Fruit fly (Drosophila melanogaster) whole organism, embryonic: Measurements from ENCODE around the gene CG7320.

ENCODE experiments used
- Abd-B ChIP-seq: fragments of 200-800 bp; sonication (Bioruptor generic); optimal IDR thresholded peaks from 2 replicates; lab custom pipeline; 2018; ENCODE audit warnings: missing biosample characterization, mild to moderate bottlenecking, missing genetic modification characterization, moderate library complexity
- Aef1 ChIP-seq: fragments of 200-800 bp; sonication (Bioruptor generic); IDR thresholded peaks from 3 replicates; pipeline ENCODE4 v1.3.6; 2022; ENCODE audit warnings: missing biosample characterization, missing genetic modification characterization
- CG10209 ChIP-seq: fragments of 200-800 bp; sonication (Bioruptor generic); optimal IDR thresholded peaks from 3 replicates; lab custom pipeline; 2017; ENCODE audit warnings: missing biosample characterization, mild to moderate bottlenecking, missing genetic modification characterization, missing genetic modification reagents
- CG11247 ChIP-seq: fragments of 200-800 bp; sonication (Bioruptor generic); IDR thresholded peaks from 2 replicates; pipeline ENCODE4 v1.3.6; 2022; ENCODE audit warnings: missing biosample characterization, missing genetic modification characterization
- CG11456 ChIP-seq: fragments of 200-800 bp; sonication (Bioruptor generic); IDR thresholded peaks from 3 replicates; pipeline ENCODE4 v1.3.6; 2022; ENCODE audit warnings: missing biosample characterization, missing genetic modification characterization
- CG13287 ChIP-seq: fragments of 200-800 bp; sonication (Bioruptor generic); IDR thresholded peaks from 2 replicates; pipeline ENCODE4 v1.3.6; 2022; ENCODE audit warnings: missing biosample characterization, missing genetic modification characterization; ENCODE audit not compliant: partially characterized antibody
- CG1602 ChIP-seq: fragments of 200-800 bp; sonication (Bioruptor generic); optimal IDR thresholded peaks from 3 replicates; lab custom pipeline; 2016; ENCODE audit warnings: missing biosample characterization, missing genetic modification characterization
- CG2889 ChIP-seq: fragments of 200-800 bp; sonication (Bioruptor generic); IDR thresholded peaks from 3 replicates; pipeline ENCODE4 v1.3.6; 2022; ENCODE audit warnings: missing biosample characterization, missing genetic modification characterization
- CG31441 ChIP-seq: fragments of 200-800 bp; sonication (Bioruptor generic); IDR thresholded peaks from 2 replicates; pipeline ENCODE4 v1.3.6; 2022; ENCODE audit warnings: missing biosample characterization, missing genetic modification characterization
- CG3163 ChIP-seq: fragments of 200-800 bp; sonication (Bioruptor generic); optimal IDR thresholded peaks from 3 replicates; lab custom pipeline; 2016; ENCODE audit warnings: missing biosample characterization, missing genetic modification characterization
- CG3995 ChIP-seq: fragments of 200-800 bp; sonication (Bioruptor generic); optimal IDR thresholded peaks from 3 replicates; lab custom pipeline; 2016; ENCODE audit warnings: missing biosample characterization, missing genetic modification characterization
- CG42726 ChIP-seq: fragments of 200-800 bp; sonication (Bioruptor generic); IDR thresholded peaks from 2 replicates; pipeline ENCODE4 v1.3.6; 2022; ENCODE audit warnings: missing biosample characterization, missing genetic modification characterization; ENCODE audit not compliant: partially characterized antibody
- CG6175 ChIP-seq: fragments of 200-800 bp; sonication (Bioruptor generic); IDR thresholded peaks from 3 replicates; pipeline ENCODE4 v1.3.6; 2022; ENCODE audit warnings: missing biosample characterization, missing genetic modification characterization
- CG7357 ChIP-seq: fragments of 200-800 bp; sonication (Bioruptor generic); IDR thresholded peaks from 3 replicates; pipeline ENCODE4 v1.3.6; 2022; ENCODE audit warnings: missing biosample characterization, missing genetic modification characterization
- CG7963 ChIP-seq: fragments of 200-800 bp; sonication (Bioruptor generic); IDR thresholded peaks from 3 replicates; pipeline ENCODE4 v1.3.6; 2022; ENCODE audit warnings: missing biosample characterization, missing genetic modification characterization; ENCODE audit not compliant: partially characterized antibody
- CG8359 ChIP-seq: fragments of 200-800 bp; sonication (Bioruptor generic); optimal IDR thresholded peaks from 2 replicates; lab custom pipeline; 2017; ENCODE audit warnings: missing biosample characterization, mild to moderate bottlenecking, missing genetic modification characterization, borderline replicate concordance
- CG9215 ChIP-seq: fragments of 200-800 bp; sonication (Bioruptor generic); IDR thresholded peaks from 2 replicates; pipeline ENCODE4 v1.3.6; 2022; ENCODE audit warnings: missing biosample characterization, missing genetic modification characterization
- Chrac-16 ChIP-seq: fragments of 200-800 bp; sonication (Bioruptor generic); optimal IDR thresholded peaks from 3 replicates; lab custom pipeline; 2016; ENCODE audit warnings: missing biosample characterization, missing genetic modification characterization
- Dip3 ChIP-seq: fragments of 200-800 bp; sonication (Bioruptor generic); optimal IDR thresholded peaks from 3 replicates; lab custom pipeline; 2016; ENCODE audit warnings: missing biosample characterization, missing genetic modification characterization
- Dll ChIP-seq: fragments of 200-800 bp; sonication (Bioruptor generic); IDR thresholded peaks from 4 replicates; pipeline ENCODE4 v1.3.6; 2022; ENCODE audit warnings: missing biosample characterization, missing genetic modification characterization; ENCODE audit not compliant: partially characterized antibody
- E2f1 ChIP-seq: fragments of 200-800 bp; sonication (Bioruptor generic); IDR thresholded peaks from 2 replicates; pipeline ENCODE4 v1.3.6; 2022; ENCODE audit warnings: missing biosample characterization, missing genetic modification characterization
- E2f2 ChIP-seq: fragments of 200-800 bp; sonication (Bioruptor generic); IDR thresholded peaks from 2 replicates; pipeline ENCODE4 v1.3.6; 2022; ENCODE audit warnings: missing biosample characterization, missing genetic modification characterization
- ERR ChIP-seq: fragments of 200-800 bp; sonication (Bioruptor generic); optimal IDR thresholded peaks from 2 replicates; lab custom pipeline; 2016; ENCODE audit warnings: missing biosample characterization, missing genetic modification characterization
- Fer2 ChIP-seq: fragments of 200-800 bp; sonication (Bioruptor generic); optimal IDR thresholded peaks from 2 replicates; lab custom pipeline; 2018; ENCODE audit warnings: missing biosample characterization, mild to moderate bottlenecking, missing genetic modification characterization, moderate library complexity
- Hsf ChIP-seq: fragments of 200-800 bp; sonication (Bioruptor generic); optimal IDR thresholded peaks from 3 replicates; lab custom pipeline; 2016; ENCODE audit warnings: missing biosample characterization, missing genetic modification characterization
- NC2β ChIP-seq: fragments of 200-800 bp; sonication (Bioruptor generic); optimal IDR thresholded peaks from 2 replicates; lab custom pipeline; 2016; ENCODE audit warnings: missing biosample characterization, missing genetic modification characterization
- NFAT ChIP-seq: fragments of 200-800 bp; sonication (Bioruptor generic); IDR thresholded peaks from 2 replicates; pipeline ENCODE4 v1.3.6; 2022; ENCODE audit warnings: missing biosample characterization, missing genetic modification characterization
- PHDP ChIP-seq: fragments of 200-800 bp; sonication (Bioruptor generic); optimal IDR thresholded peaks from 3 replicates; lab custom pipeline; 2018; ENCODE audit warnings: missing biosample characterization, mild to moderate bottlenecking, missing genetic modification characterization, moderate library complexity
- Scr ChIP-seq: fragments of 200-800 bp; sonication (Bioruptor generic); IDR thresholded peaks from 2 replicates; pipeline ENCODE4 v1.3.6; 2022; ENCODE audit warnings: missing biosample characterization, missing genetic modification characterization; ENCODE audit not compliant: partially characterized antibody
- Sox100B ChIP-seq: fragments of 200-800 bp; sonication (Bioruptor generic); optimal IDR thresholded peaks from 3 replicates; lab custom pipeline; 2018; ENCODE audit warnings: missing biosample characterization, mild to moderate bottlenecking, missing genetic modification characterization
- Sry-β ChIP-seq: fragments of 200-800 bp; sonication (Bioruptor generic); optimal IDR thresholded peaks from 2 replicates; lab custom pipeline; 2018; ENCODE audit warnings: missing biosample characterization, mild to moderate bottlenecking, missing genetic modification characterization, moderate library complexity
- Trl ChIP-seq, 3 experiments: fragments of >200 bp in 2 of 3; fragments of 200-800 bp in 1 of 3; sonication (Bioruptor generic) in 1 of 3; optimal IDR thresholded peaks; 2 replicates in 1 of 3; 3 replicates in 2 of 3; lab custom pipeline; 2016 to 2017; ENCODE audit warnings: missing biosample characterization in 1 of 3, missing genetic modification characterization in 1 of 3
- ab ChIP-seq: fragments of 200-800 bp; sonication (Bioruptor generic); optimal IDR thresholded peaks from 2 replicates; lab custom pipeline; 2016; ENCODE audit warnings: missing biosample characterization, missing genetic modification characterization
- br ChIP-seq: fragments of >200 bp; optimal IDR thresholded peaks from 2 replicates; lab custom pipeline; 2017
- cad ChIP-seq: fragments of >200 bp; optimal IDR thresholded peaks from 2 replicates; lab custom pipeline; 2017; ENCODE audit warnings: missing biosample characterization, missing genetic modification characterization
- crp ChIP-seq, 2 experiments: fragments of 200-800 bp; sonication (Bioruptor generic); optimal IDR thresholded peaks; 2 replicates in 1 of 2; 3 replicates in 1 of 2; lab custom pipeline; 2017; ENCODE audit warnings: missing biosample characterization in 2 of 2, missing genetic modification characterization in 2 of 2, mild to moderate bottlenecking in 1 of 2, moderate library complexity in 1 of 2
- da ChIP-seq: fragments of 200-800 bp; sonication (Bioruptor generic); optimal IDR thresholded peaks from 2 replicates; lab custom pipeline; 2016; ENCODE audit warnings: missing biosample characterization, missing genetic modification characterization
- fd102C ChIP-seq: fragments of 200-800 bp; sonication (Bioruptor generic); optimal IDR thresholded peaks from 2 replicates; lab custom pipeline; 2018; ENCODE audit warnings: missing biosample characterization, mild to moderate bottlenecking, missing genetic modification characterization, moderate library complexity
- gce ChIP-seq: fragments of 200-800 bp; sonication (Bioruptor generic); IDR thresholded peaks from 3 replicates; pipeline ENCODE4 v1.3.6; 2022; ENCODE audit warnings: missing biosample characterization, missing genetic modification characterization
- hth ChIP-seq: fragments of >200 bp; optimal IDR thresholded peaks from 2 replicates; lab custom pipeline; 2017; ENCODE audit warnings: inconsistent platforms
- lov ChIP-seq, 2 experiments: fragments of 200-800 bp in 1 of 2; fragments of >200 bp in 1 of 2; sonication (Bioruptor generic) in 1 of 2; IDR thresholded peaks in 1 of 2; optimal IDR thresholded peaks in 1 of 2; 2 replicates in 1 of 2; 3 replicates in 1 of 2; pipeline versions ENCODE4 v1.3.6 to Lab custom; 2017 to 2022; ENCODE audit warnings: missing biosample characterization in 1 of 2, missing genetic modification characterization in 1 of 2
- oc ChIP-seq: fragments of 200-800 bp; sonication (Bioruptor generic); optimal IDR thresholded peaks from 2 replicates; lab custom pipeline; 2018; ENCODE audit warnings: missing biosample characterization, mild to moderate bottlenecking, missing genetic modification characterization, moderate library complexity
- pum ChIP-seq: fragments of 200-800 bp; sonication (Bioruptor generic); optimal IDR thresholded peaks from 2 replicates; lab custom pipeline; 2016; ENCODE audit warnings: missing biosample characterization, missing genetic modification characterization
- pzg ChIP-seq: fragments of 200-800 bp; sonication (Bioruptor generic); optimal IDR thresholded peaks from 3 replicates; lab custom pipeline; 2018; ENCODE audit warnings: missing biosample characterization, mild to moderate bottlenecking, missing genetic modification characterization, moderate library complexity
- shn ChIP-seq: fragments of 200-800 bp; sonication (Bioruptor generic); optimal IDR thresholded peaks from 3 replicates; lab custom pipeline; 2016; ENCODE audit warnings: missing biosample characterization, missing genetic modification characterization
- sim ChIP-seq: fragments of 200-800 bp; sonication (Bioruptor generic); IDR thresholded peaks from 2 replicates; pipeline ENCODE4 v1.3.6; 2022; ENCODE audit warnings: missing biosample characterization, missing genetic modification characterization
- sima ChIP-seq: fragments of 200-800 bp; sonication (Bioruptor generic); optimal IDR thresholded peaks from 2 replicates; lab custom pipeline; 2016; ENCODE audit warnings: missing biosample characterization, missing genetic modification characterization
- so ChIP-seq: fragments of 200-800 bp; sonication (Bioruptor generic); IDR thresholded peaks from 3 replicates; pipeline ENCODE4 v1.3.6; 2022; ENCODE audit warnings: missing biosample characterization, missing genetic modification characterization
- twi ChIP-seq: fragments of 200-800 bp; optimal IDR thresholded peaks from 2 replicates; lab custom pipeline; 2019; ENCODE audit warnings: missing biosample characterization, mild to moderate bottlenecking, missing genetic modification characterization, moderate library complexity
- unpg ChIP-seq: fragments of 200-800 bp; sonication (Bioruptor generic); optimal IDR thresholded peaks from 3 replicates; lab custom pipeline; 2018; ENCODE audit warnings: missing biosample characterization, mild to moderate bottlenecking, missing genetic modification characterization, moderate library complexity
- wek ChIP-seq: fragments of 200-800 bp; sonication (Bioruptor generic); optimal IDR thresholded peaks from 3 replicates; lab custom pipeline; 2018; ENCODE audit warnings: missing biosample characterization, mild to moderate bottlenecking, missing genetic modification characterization, moderate library complexity

CG7320 gene

dm6 chr3L:18250652-18251051 lies 49.4 kb downstream of the CG7320 start (continued):
- peak; percentile 54; the same call in 1 of the 2 replicates for TF ChIP-seq sim (GFP tag; lab: Robert Waterston, UW)
- TF ChIP-seq pum = no peak
- TF ChIP-seq so (GFP tag; lab: Robert Waterston, UW) = peak; percentile 63; the same call in 1 of the 3 replicates
- no peak for TF ChIP-seq Scr (GFP tag; lab: Robert Waterston, UW)
- TF ChIP-seq E2f2 (GFP tag; lab: Robert Waterston, UW) = no peak
- TF ChIP-seq Hsf (GFP tag; lab: Kevin White, UChicago) = peak; percentile 27
- peak; percentile 57 for TF ChIP-seq CG10209
- peak; percentile 70 for TF ChIP-seq CG1602 (GFP tag; lab: Kevin White, UChicago)
- no peak for TF ChIP-seq Trl (optimal IDR thresholded peaks at IDR 0.05; lab: Kevin White, UChicago)
- TF ChIP-seq Trl (GFP tag; optimal IDR thresholded peaks at IDR 0.05; lab: Kevin White, UChicago) = no peak
- peak; percentile 59; the same call in 1 of the 3 replicates for TF ChIP-seq gce (GFP tag; lab: Robert Waterston, UW)
- TF ChIP-seq CG2889 = no peak
- TF ChIP-seq unpg (GFP tag; lab: Kevin White, UChicago) = peak; percentile 60
- TF ChIP-seq cad (GFP tag; lab: Kevin White, UChicago) = no peak
- TF ChIP-seq NFAT = no peak
- no peak for TF ChIP-seq Sry-β
- peak; percentile 72 for TF ChIP-seq CG31441
- TF ChIP-seq CG3163 (GFP tag; lab: Kevin White, UChicago) = no peak
- TF ChIP-seq crp (GFP tag; optimal IDR thresholded peaks at IDR 0.05; lab: Kevin White, UChicago) = peak in 1 of 2 experiments; percentile 4
- no peak for TF ChIP-seq Dll
- no peak for TF ChIP-seq pzg (GFP tag; lab: Kevin White, UChicago)
- no peak for TF ChIP-seq shn (GFP tag; lab: Kevin White, UChicago)
- no peak for TF ChIP-seq da
- peak; percentile 92 for TF ChIP-seq twi (tag; lab: Kevin White, UChicago)
- TF ChIP-seq PHDP (tag; lab: Kevin White, UChicago) = peak; percentile 63
- TF ChIP-seq wek (GFP tag; lab: Kevin White, UChicago) = no peak
- TF ChIP-seq Aef1 (GFP tag; lab: Robert Waterston, UW) = no peak
- no peak for TF ChIP-seq NC2β (GFP tag; lab: Kevin White, UChicago)
- peak; percentile 58 for TF ChIP-seq Sox100B (GFP tag; lab: Kevin White, UChicago)
- no peak for TF ChIP-seq ERR (GFP tag; lab: Kevin White, UChicago)
- TF ChIP-seq E2f1 (GFP tag; lab: Robert Waterston, UW) = peak; percentile 70
- TF ChIP-seq Abd-B (GFP tag; lab: Kevin White, UChicago) = peak; percentile 28
- no peak for TF ChIP-seq fd102C (GFP tag; lab: Kevin White, UChicago)
- no peak for TF ChIP-seq Fer2 (tag; lab: Kevin White, UChicago)
- TF ChIP-seq CG6175 (GFP tag; lab: Robert Waterston, UW) = no peak
- no peak for TF ChIP-seq CG7963 (GFP tag; lab: Robert Waterston, UW)
- TF ChIP-seq Chrac-16 = peak; percentile 19
- TF ChIP-seq CG11456 (GFP tag; lab: Robert Waterston, UW) = no peak
- no peak for TF ChIP-seq CG7357 (GFP tag; lab: Robert Waterston, UW)
- no peak for TF ChIP-seq sima (GFP tag; lab: Kevin White, UChicago)
- no peak for TF ChIP-seq Dip3
- TF ChIP-seq CG42726 (GFP tag; lab: Robert Waterston, UW) = no peak
- no peak for TF ChIP-seq CG9215 (GFP tag; lab: Robert Waterston, UW)
- TF ChIP-seq ab = no peak
- TF ChIP-seq CG11247 (GFP tag; lab: Robert Waterston, UW) = 0 out of 2 replicates have a peak, but pooled peaks have one; percentile 20
- no peak for TF ChIP-seq hth (lab: Kevin White, UChicago)
- no peak for TF ChIP-seq CG8359 (GFP tag; lab: Kevin White, UChicago)
- no peak for TF ChIP-seq CG13287
- no peak for TF ChIP-seq lov (optimal IDR thresholded peaks at IDR 0.05; lab: Kevin White, UChicago)
- TF ChIP-seq lov (GFP tag; IDR thresholded peaks at IDR 0.05; lab: Robert Waterston, UW) = peak; percentile 33; the same call in 1 of the 3 replicates
- no peak for TF ChIP-seq CG3995
- no peak for TF ChIP-seq br (lab: Kevin White, UChicago)
- TF ChIP-seq oc = peak; percentile 68
